Fruit fly (Drosophila melanogaster): ENCODE data around the gene t-cup.
A peak's percentile ranks its signal among the peaks of the same experiment; 100 is the strongest.

The t-cup gene

DNA sequence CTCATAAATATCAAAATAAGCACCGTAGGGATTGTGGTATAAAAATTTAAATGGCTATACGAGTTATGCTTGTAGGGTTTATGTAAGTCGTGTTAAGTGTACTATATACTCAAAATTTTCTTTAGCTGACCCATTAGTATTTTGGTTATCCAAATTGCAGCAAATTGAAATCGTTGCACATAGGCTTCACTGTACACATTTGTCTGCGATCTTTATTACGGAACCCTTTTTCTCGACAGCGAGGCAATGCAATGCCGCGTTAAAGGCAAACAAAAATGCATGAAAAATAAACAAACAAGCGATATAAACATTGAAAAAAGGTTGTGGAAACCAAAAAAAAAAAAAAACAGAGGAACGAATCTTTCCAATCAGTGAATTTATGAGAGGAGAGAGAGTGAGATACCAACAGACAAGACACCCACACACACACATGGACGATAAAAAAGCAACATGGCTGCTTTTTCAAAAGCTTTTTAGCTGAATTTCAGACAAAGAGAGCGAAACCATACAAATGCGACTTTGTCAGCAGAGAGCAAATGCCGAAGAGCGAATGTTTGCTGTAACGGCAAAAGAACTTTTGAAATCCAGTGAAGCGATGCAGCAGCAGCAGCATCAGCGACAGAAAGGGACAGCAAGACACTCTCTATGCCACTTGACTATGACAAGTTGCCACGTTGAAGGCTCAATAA lies 13.1 kb downstream of the t-cup start (continued):
- peak; percentile 88 for TF ChIP-seq HHEX (GFP tag; optimal IDR thresholded peaks at IDR 0.05)
- TF ChIP-seq br (optimal IDR thresholded peaks at IDR 0.05), result no peak
- TF ChIP-seq Camta (GFP tag; optimal IDR thresholded peaks at IDR 0.05), result peak; percentile 90
- peak; percentile 81 for TF ChIP-seq esg (GFP tag; conservative IDR thresholded peaks at IDR 0.05)
- TF ChIP-seq en (GFP tag; optimal IDR thresholded peaks at IDR 0.05), result peak; percentile 87
- TF ChIP-seq dmrt11E (tag; optimal IDR thresholded peaks at IDR 0.05), result peak; percentile 76
- TF ChIP-seq CG30020 (tag; optimal IDR thresholded peaks at IDR 0.05), result peak; percentile 48
- TF ChIP-seq Eip74EF (GFP tag; optimal IDR thresholded peaks at IDR 0.05), result peak in 1 of 2 experiments; percentile 86
- TF ChIP-seq Lpt (GFP tag; optimal IDR thresholded peaks at IDR 0.05), result no peak
- TF ChIP-seq odd (GFP tag; optimal IDR thresholded peaks at IDR 0.05), result peak; percentile 78
- peak; percentile 84 for TF ChIP-seq CG17829 (tag; optimal IDR thresholded peaks at IDR 0.05)
- TF ChIP-seq CG7372 (GFP tag; IDR thresholded peaks at IDR 0.05), result peak; percentile 85
- TF ChIP-seq HLH3B (GFP tag; IDR thresholded peaks at IDR 0.05), result peak; percentile 86; the same call in 1 of the 2 replicates
- peak; percentile 72 to 93 for TF ChIP-seq Hr51 (GFP tag; optimal IDR thresholded peaks at IDR 0.05)
- no peak for TF ChIP-seq Dp (GFP tag; optimal IDR thresholded peaks at IDR 0.05)
- peak; percentile 91 for TF ChIP-seq CG6689 (GFP tag; IDR thresholded peaks at IDR 0.05)
- peak; percentile 90 for TF ChIP-seq CG7839 (tag; optimal IDR thresholded peaks at IDR 0.05)
- no peak for TF ChIP-seq Bdp1 (GFP tag; optimal IDR thresholded peaks at IDR 0.05)
- peak; percentile 42 for TF ChIP-seq CG7928 (GFP tag; optimal IDR thresholded peaks at IDR 0.05)
- no peak for TF ChIP-seq Dref (GFP tag; IDR thresholded peaks at IDR 0.05)
- peak; percentile 43 for TF ChIP-seq corto (GFP tag; optimal IDR thresholded peaks at IDR 0.05)
- no peak for TF ChIP-seq zf30C (GFP tag; optimal IDR thresholded peaks at IDR 0.05)
- TF ChIP-seq Stat92E (GFP tag; optimal IDR thresholded peaks at IDR 0.05), result no peak
- peak; percentile 89 for TF ChIP-seq CG18599 (GFP tag; optimal IDR thresholded peaks at IDR 0.05)
- TF ChIP-seq stwl (tag; optimal IDR thresholded peaks at IDR 0.05), result peak; percentile 24
- TF ChIP-seq CG17568 (GFP tag; optimal IDR thresholded peaks at IDR 0.05), result peak; percentile 83
- peak; percentile 80 for TF ChIP-seq H15 (GFP tag; IDR thresholded peaks at IDR 0.05)
- TF ChIP-seq CG10274 (GFP tag; optimal IDR thresholded peaks at IDR 0.05), result peak; percentile 63
- TF ChIP-seq fru (optimal IDR thresholded peaks at IDR 0.05), result no peak
- no peak for TF ChIP-seq CG9215 (GFP tag; IDR thresholded peaks at IDR 0.05)
- TF ChIP-seq YL-1 (GFP tag; optimal IDR thresholded peaks at IDR 0.05), result peak; percentile 68
- no peak; the same call in 1 of the 2 replicates for TF ChIP-seq CG43689 (GFP tag; IDR thresholded peaks at IDR 0.05)
- TF ChIP-seq ind (GFP tag; optimal IDR thresholded peaks at IDR 0.05), result peak; percentile 91
- TF ChIP-seq Taf1 (GFP tag; IDR thresholded peaks at IDR 0.05), result peak; percentile 73; the same call in 1 of the 2 replicates
- TF ChIP-seq eyg (GFP tag; optimal IDR thresholded peaks at IDR 0.05), result peak; percentile 88
- TF ChIP-seq CG11093 (GFP tag; IDR thresholded peaks at IDR 0.05), result peak; percentile 84; the same call in 2 of the 3 replicates
- TF ChIP-seq Trl (optimal IDR thresholded peaks at IDR 0.05), result peak; percentile 83 to 91
- TF ChIP-seq Trl (GFP tag; optimal IDR thresholded peaks at IDR 0.05), result peak; percentile 88
- peak; percentile 83 for TF ChIP-seq jing (GFP tag; optimal IDR thresholded peaks at IDR 0.05)
- no peak; the same call in 1 of the 2 replicates for TF ChIP-seq CG6272 (GFP tag; IDR thresholded peaks at IDR 0.05)
- TF ChIP-seq chif (GFP tag; optimal IDR thresholded peaks at IDR 0.05), result peak; percentile 80 to 93
- TF ChIP-seq CG15479 (GFP tag; optimal IDR thresholded peaks at IDR 0.05), result no peak
- TF ChIP-seq insv (GFP tag; optimal IDR thresholded peaks at IDR 0.05), result peak in 1 of 2 experiments; percentile 48
- TF ChIP-seq Ada2b (GFP tag; IDR thresholded peaks at IDR 0.05), result peak; percentile 88
- peak; percentile 82 for TF ChIP-seq CG18619 (GFP tag; optimal IDR thresholded peaks at IDR 0.05)
- peak; percentile 57; the same call in 1 of the 2 replicates for TF ChIP-seq dati (GFP tag; IDR thresholded peaks at IDR 0.05)
- TF ChIP-seq MBD-R2 (GFP tag; IDR thresholded peaks at IDR 0.05), result peak; percentile 48; the same call in 1 of the 2 replicates
- TF ChIP-seq Gug (GFP tag; IDR thresholded peaks at IDR 0.05), result peak; percentile 79
- 0 out of 2 replicates have a peak, but pooled peaks have one; percentile 25 for TF ChIP-seq CG11696 (GFP tag; IDR thresholded peaks at IDR 0.05)
- TF ChIP-seq CG14050 (GFP tag; IDR thresholded peaks at IDR 0.05), result peak; percentile 76
